Fruit fly (Drosophila melanogaster): ENCODE data around the gene Vsx2.

dm6 chrX:5511167-5511566 is 48.8 kb downstream of the Vsx2 start:
- TF ChIP-seq EcR (GFP tag; optimal IDR thresholded peaks at IDR 0.05) (no peak), usp (GFP tag; optimal IDR thresholded peaks at IDR 0.05) (no peak), pan (optimal IDR thresholded peaks at IDR 0.05) (no peak), CG8478 (optimal IDR thresholded peaks at IDR 0.05) (no peak)

All from whole organism.